Worm (Caenorhabditis elegans) whole organism, L3 larva: ENCODE measurements around the gene Y54G2A.18.

Source experiments
- ama-1 ChIP-seq: fragments of 150-350 bp; optimal IDR thresholded peaks from 2 replicates; lab custom pipeline; 2018
- ceh-16 ChIP-seq: sonication (generic microtip); optimal IDR thresholded peaks from 2 replicates; lab custom pipeline; 2017; ENCODE audit warnings: missing biosample characterization, missing genetic modification characterization
- egl-27 ChIP-seq: sonication (generic microtip); optimal IDR thresholded peaks from 4 replicates; lab custom pipeline; 2017; ENCODE audit warnings: missing biosample characterization, missing genetic modification reagents, missing genetic modification characterization
- elt-3 ChIP-seq, 3 experiments: fragments of 150-350 bp in 1 of 3; sonication (generic microtip) in 2 of 3; optimal IDR thresholded peaks; 2 replicates in 2 of 3; 4 replicates in 1 of 3; lab custom pipeline; 2014 to 2017; ENCODE audit warnings: missing biosample characterization in 3 of 3, missing genetic modification characterization in 3 of 3
- fos-1 ChIP-seq: fragments of 150-350 bp; optimal IDR thresholded peaks from 2 replicates; lab custom pipeline; 2014; ENCODE audit warnings: missing biosample characterization, missing genetic modification characterization
- jun-1 ChIP-seq: fragments of 150-350 bp; optimal IDR thresholded peaks from 2 replicates; lab custom pipeline; 2014; ENCODE audit warnings: missing biosample characterization, missing genetic modification reagents, missing genetic modification characterization
- mdl-1 ChIP-seq: fragments of 150-350 bp; optimal IDR thresholded peaks from 2 replicates; lab custom pipeline; 2014; ENCODE audit warnings: missing biosample characterization, missing genetic modification characterization
- nfya-1 ChIP-seq: sonication (generic microtip); optimal IDR thresholded peaks from 2 replicates; lab custom pipeline; 2017; ENCODE audit warnings: missing genetic modification characterization, mild to moderate bottlenecking, missing compliant biosample characterization, antibody characterized with exemption, moderate library complexity; ENCODE audit not compliant: insufficient read depth
- nhr-11 ChIP-seq: fragments of 150-350 bp; optimal IDR thresholded peaks from 2 replicates; lab custom pipeline; 2014; ENCODE audit warnings: missing biosample characterization, missing genetic modification characterization
- nhr-67 ChIP-seq: fragments of 150-350 bp; optimal IDR thresholded peaks from 2 replicates; lab custom pipeline; 2014; ENCODE audit warnings: missing biosample characterization, missing genetic modification characterization
- tbx-2 ChIP-seq: sonication (generic microtip); optimal IDR thresholded peaks from 2 replicates; lab custom pipeline; 2016; ENCODE audit warnings: mild to moderate bottlenecking, missing genetic modification characterization, missing compliant biosample characterization
- unc-62 ChIP-seq: fragments of 150-350 bp; sonication (generic microtip); optimal IDR thresholded peaks from 4 replicates; lab custom pipeline; 2014; ENCODE audit warnings: missing biosample characterization, missing genetic modification reagents, missing genetic modification characterization
- ztf-11 ChIP-seq: fragments of 150-350 bp; optimal IDR thresholded peaks from 2 replicates; lab custom pipeline; 2014; ENCODE audit warnings: missing biosample characterization, missing genetic modification characterization
- ztf-4 ChIP-seq: fragments of 150-350 bp; optimal IDR thresholded peaks from 2 replicates; lab custom pipeline; 2014; ENCODE audit warnings: missing biosample characterization, missing genetic modification characterization

ce11 chrIV:2914545-2914944 lies 22.2 kb upstream of the Y54G2A.18 start:
- TF ChIP-seq unc-62 = no peak
- TF ChIP-seq fos-1 (tag; lab: Kevin White, UChicago) = no peak
- no peak for TF ChIP-seq jun-1 (tag; lab: Kevin White, UChicago)
- TF ChIP-seq ztf-11 = no peak
- TF ChIP-seq ama-1 (lab: Kevin White, UChicago) = no peak
- no peak for TF ChIP-seq tbx-2 (tag; lab: Kevin White, UChicago)
- TF ChIP-seq egl-27 (tag; lab: Kevin White, UChicago) = no peak
- no peak for TF ChIP-seq ceh-16 (tag; lab: Kevin White, UChicago)
- TF ChIP-seq nhr-11 (tag; lab: Kevin White, UChicago) = no peak
- TF ChIP-seq nhr-67 (tag; lab: Kevin White, UChicago) = no peak
- no peak for TF ChIP-seq ztf-4 (tag; lab: Kevin White, UChicago)
- no peak for TF ChIP-seq elt-3 (tag; optimal IDR thresholded peaks at IDR 0.05; lab: Kevin White, UChicago)
- no peak for TF ChIP-seq mdl-1 (tag; lab: Kevin White, UChicago)
- TF ChIP-seq nfya-1 (tag; lab: Kevin White, UChicago) = no peak
